Fruit fly (Drosophila melanogaster): ENCODE measurements around the gene Mkrn1.

The Mkrn1 gene

DNA sequence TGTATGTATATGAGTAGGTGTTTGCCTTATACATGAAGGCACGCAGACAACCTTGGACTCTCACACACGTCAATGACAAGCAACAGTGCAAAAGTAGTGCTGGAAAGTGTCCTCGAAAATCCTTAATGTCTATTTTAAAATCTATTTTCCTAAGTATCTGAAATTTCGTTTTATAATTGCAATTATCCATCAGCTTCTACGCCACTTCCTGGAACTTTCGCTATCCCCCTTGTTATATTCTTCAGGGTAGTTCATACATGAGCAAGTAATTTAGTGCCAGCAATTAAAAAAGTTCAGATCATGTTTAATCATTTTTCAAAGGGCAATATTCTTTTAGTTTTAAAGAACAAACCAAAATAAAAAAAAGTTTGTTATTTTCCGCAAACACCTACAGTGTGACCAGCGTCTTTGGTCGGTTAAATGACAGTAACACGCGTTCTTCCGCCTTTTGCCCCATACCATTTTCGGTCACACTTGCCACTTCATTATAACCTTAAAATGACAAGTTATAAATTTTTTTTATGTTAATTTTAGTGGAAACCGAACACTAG lies 16.7 kb downstream of the Mkrn1 start (continued):
- TF ChIP-seq HLH4C (GFP tag; IDR thresholded peaks at IDR 0.05; ENCODE audit: partially characterized antibody) (no peak), Dip3 (GFP tag; optimal IDR thresholded peaks at IDR 0.05) (peak; percentile 9), CG32532 (GFP tag; IDR thresholded peaks at IDR 0.05) (peak; percentile 25; the same call in 1 of the 2 replicates), CG3281 (GFP tag; optimal IDR thresholded peaks at IDR 0.05) (peak; percentile 27), YL-1 (GFP tag; optimal IDR thresholded peaks at IDR 0.05) (peak; percentile 88), mirr (GFP tag; optimal IDR thresholded peaks at IDR 0.05) (no peak), oc (tag; optimal IDR thresholded peaks at IDR 0.05) (no peak), CG5953 (GFP tag; IDR thresholded peaks at IDR 0.05) (no peak), pho (GFP tag; optimal IDR thresholded peaks at IDR 0.05) (peak; percentile 6), tin (GFP tag; optimal IDR thresholded peaks at IDR 0.05) (peak; percentile 18), disco-r (GFP tag; optimal IDR thresholded peaks at IDR 0.05) (no peak), chn (GFP tag; optimal IDR thresholded peaks at IDR 0.05) (no peak), CG12236 (GFP tag; optimal IDR thresholded peaks at IDR 0.05) (no peak), CG14050 (GFP tag; IDR thresholded peaks at IDR 0.05) (no peak), CG13624 (GFP tag; optimal IDR thresholded peaks at IDR 0.05) (no peak), CG15011 (GFP tag; optimal IDR thresholded peaks at IDR 0.05) (no peak), HmgD (GFP tag; optimal IDR thresholded peaks at IDR 0.05) (peak; percentile 11), gro (GFP tag; optimal IDR thresholded peaks at IDR 0.05) (peak; percentile 3), CG6254 (GFP tag; optimal IDR thresholded peaks at IDR 0.05) (peak; percentile 16), CG1603 (tag; optimal IDR thresholded peaks at IDR 0.05) (peak; percentile 14), caup (GFP tag; optimal IDR thresholded peaks at IDR 0.05; ENCODE audit: severe bottlenecking) (peak; percentile 5), CG6175 (GFP tag; IDR thresholded peaks at IDR 0.05) (no peak), CG17829 (tag; optimal IDR thresholded peaks at IDR 0.05) (peak; percentile 40), Oli (tag; optimal IDR thresholded peaks at IDR 0.05) (no peak), CG11456 (GFP tag; IDR thresholded peaks at IDR 0.05) (no peak), al (GFP tag; IDR thresholded peaks at IDR 0.05) (no peak), ttk (GFP tag; IDR thresholded peaks at IDR 0.05) (no peak), cad (GFP tag; optimal IDR thresholded peaks at IDR 0.05) (no peak), Fer1 (GFP tag; optimal IDR thresholded peaks at IDR 0.05) (peak; percentile 17), MTF-1 (GFP tag; optimal IDR thresholded peaks at IDR 0.05; ENCODE audit: borderline replicate concordance) (no peak), CG2875 (GFP tag; optimal IDR thresholded peaks at IDR 0.05) (no peak), CG4617 (GFP tag; optimal IDR thresholded peaks at IDR 0.05; ENCODE audit: borderline replicate concordance) (peak; percentile 95), CG5245 (GFP tag; optimal IDR thresholded peaks at IDR 0.05) (no peak), eve (GFP tag; optimal IDR thresholded peaks at IDR 0.05) (no peak), CG1647 (GFP tag; optimal IDR thresholded peaks at IDR 0.05) (no peak), Awh (GFP tag; IDR thresholded peaks at IDR 0.05) (no peak), Myb (GFP tag; optimal IDR thresholded peaks at IDR 0.05) (peak; percentile 28), tap (tag; optimal IDR thresholded peaks at IDR 0.05) (no peak), CG15514 (GFP tag; optimal IDR thresholded peaks at IDR 0.05) (peak; percentile 31), kni (GFP tag; optimal IDR thresholded peaks at IDR 0.05) (no peak), row (GFP tag; IDR thresholded peaks at IDR 0.05) (peak; percentile 43; the same call in 2 of the 3 replicates), insv (GFP tag; optimal IDR thresholded peaks at IDR 0.05) (no peak), en (GFP tag; optimal IDR thresholded peaks at IDR 0.05) (no peak), onecut (GFP tag; IDR thresholded peaks at IDR 0.05) (no peak), gce (GFP tag; IDR thresholded peaks at IDR 0.05) (no peak), Abd-B (GFP tag; optimal IDR thresholded peaks at IDR 0.05) (no peak), Jarid2 (GFP tag; optimal IDR thresholded peaks at IDR 0.05) (no peak), HmgZ (tag; optimal IDR thresholded peaks at IDR 0.05) (peak; percentile 36), CG4854 (GFP tag; optimal IDR thresholded peaks at IDR 0.05) (no peak), CG14667 (GFP tag; IDR thresholded peaks at IDR 0.05) (no peak), gt (GFP tag; IDR thresholded peaks at IDR 0.05) (no peak)

Measured in whole organism, embryonic.